Fruit fly (Drosophila melanogaster) whole organism, embryonic: ENCODE results near the gene hook.

Experiments used
- Asciz ChIP-seq: fragments of 200-800 bp; sonication (Bioruptor generic); optimal IDR thresholded peaks from 2 replicates; lab custom pipeline; 2017; ENCODE audit warnings: missing biosample characterization, mild to moderate bottlenecking, missing genetic modification characterization, missing genetic modification reagents
- CG10267 ChIP-seq: fragments of 200-800 bp; sonication (Bioruptor generic); optimal IDR thresholded peaks from 2 replicates; lab custom pipeline; 2018; ENCODE audit warnings: missing biosample characterization, mild to moderate bottlenecking, missing genetic modification characterization, moderate library complexity
- CG11695 ChIP-seq: fragments of 200-800 bp; sonication (Bioruptor generic); IDR thresholded peaks from 3 replicates; pipeline ENCODE4 v1.3.6; 2022; ENCODE audit warnings: missing biosample characterization, missing genetic modification characterization
- CG11723 ChIP-seq: fragments of 200-800 bp; sonication (Bioruptor generic); optimal IDR thresholded peaks from 2 replicates; lab custom pipeline; 2017; ENCODE audit warnings: missing biosample characterization, mild to moderate bottlenecking, missing genetic modification characterization
- CG1529 ChIP-seq: fragments of 200-800 bp; sonication (Bioruptor generic); optimal IDR thresholded peaks from 3 replicates; lab custom pipeline; 2018; ENCODE audit warnings: missing biosample characterization, missing genetic modification characterization
- CG15514 ChIP-seq: fragments of 200-800 bp; sonication (Bioruptor generic); optimal IDR thresholded peaks from 3 replicates; lab custom pipeline; 2017; ENCODE audit warnings: missing biosample characterization, missing genetic modification characterization, mild to moderate bottlenecking, moderate library complexity, missing genetic modification reagents
- CG17361 ChIP-seq: fragments of 200-800 bp; sonication (Bioruptor generic); IDR thresholded peaks from 3 replicates; pipeline ENCODE4 v1.3.6; 2022; ENCODE audit warnings: missing biosample characterization, missing genetic modification characterization
- CG18764 ChIP-seq: fragments of 200-800 bp; sonication (Bioruptor generic); optimal IDR thresholded peaks from 3 replicates; lab custom pipeline; 2016; ENCODE audit warnings: missing biosample characterization, missing genetic modification characterization
- CG30431 ChIP-seq: fragments of 200-800 bp; sonication (Bioruptor generic); optimal IDR thresholded peaks from 2 replicates; lab custom pipeline; 2017; ENCODE audit warnings: missing biosample characterization, missing genetic modification characterization
- CG4854 ChIP-seq: fragments of 200-800 bp; sonication (Bioruptor generic); optimal IDR thresholded peaks from 2 replicates; lab custom pipeline; 2016; ENCODE audit warnings: missing biosample characterization, missing genetic modification characterization, inconsistent platforms
- CG7271 ChIP-seq: fragments of 200-800 bp; sonication (Bioruptor generic); optimal IDR thresholded peaks from 2 replicates; lab custom pipeline; 2018; ENCODE audit warnings: missing biosample characterization, mild to moderate bottlenecking, missing genetic modification characterization, moderate library complexity
- CG8388 ChIP-seq: fragments of 200-800 bp; sonication (Bioruptor generic); optimal IDR thresholded peaks from 2 replicates; lab custom pipeline; 2019; ENCODE audit warnings: missing biosample characterization, mild to moderate bottlenecking, missing genetic modification characterization, moderate library complexity
- CG8765 ChIP-seq: fragments of 200-800 bp; sonication (Bioruptor generic); IDR thresholded peaks from 2 replicates; pipeline ENCODE4 v1.3.6; 2022; ENCODE audit warnings: missing biosample characterization, missing genetic modification characterization
- CG8944 ChIP-seq: fragments of 200-800 bp; sonication (Bioruptor generic); optimal IDR thresholded peaks from 3 replicates; lab custom pipeline; 2016; ENCODE audit warnings: missing biosample characterization, missing genetic modification characterization
- CG9797 ChIP-seq: fragments of 200-800 bp; sonication (Bioruptor generic); optimal IDR thresholded peaks from 3 replicates; lab custom pipeline; 2018; ENCODE audit warnings: missing biosample characterization, mild to moderate bottlenecking, missing genetic modification characterization
- CG9817 ChIP-seq: fragments of 200-800 bp; sonication (Bioruptor generic); optimal IDR thresholded peaks from 2 replicates; lab custom pipeline; 2018; ENCODE audit warnings: missing biosample characterization, mild to moderate bottlenecking, missing genetic modification characterization, moderate library complexity
- CG9932 ChIP-seq: fragments of 200-800 bp; sonication (Bioruptor generic); IDR thresholded peaks from 2 replicates; pipeline ENCODE4 v1.3.6; 2022; ENCODE audit warnings: missing biosample characterization, missing genetic modification characterization
- Dll ChIP-seq: fragments of 200-800 bp; sonication (Bioruptor generic); IDR thresholded peaks from 4 replicates; pipeline ENCODE4 v1.3.6; 2022; ENCODE audit warnings: missing biosample characterization, missing genetic modification characterization; ENCODE audit not compliant: partially characterized antibody
- ERR ChIP-seq: fragments of 200-800 bp; sonication (Bioruptor generic); optimal IDR thresholded peaks from 2 replicates; lab custom pipeline; 2016; ENCODE audit warnings: missing biosample characterization, missing genetic modification characterization
- Fer3 ChIP-seq: fragments of 200-800 bp; sonication (Bioruptor generic); optimal IDR thresholded peaks from 2 replicates; lab custom pipeline; 2018; ENCODE audit warnings: missing biosample characterization, mild to moderate bottlenecking, missing genetic modification characterization, moderate library complexity
- Hr78 ChIP-seq, 2 experiments: fragments of 200-800 bp in 1 of 2; fragments of >200 bp in 1 of 2; sonication (Bioruptor generic) in 1 of 2; optimal IDR thresholded peaks; 2 replicates each; lab custom pipeline; 2017 to 2019; ENCODE audit warnings: missing biosample characterization in 2 of 2, missing genetic modification characterization in 2 of 2, mild to moderate bottlenecking in 1 of 2, moderate library complexity in 1 of 2
- Optix ChIP-seq: fragments of 200-800 bp; sonication (Bioruptor generic); IDR thresholded peaks from 3 replicates; pipeline ENCODE4 v1.3.6; 2022; ENCODE audit warnings: missing biosample characterization, missing genetic modification characterization
- Sox100B ChIP-seq: fragments of 200-800 bp; sonication (Bioruptor generic); optimal IDR thresholded peaks from 3 replicates; lab custom pipeline; 2018; ENCODE audit warnings: missing biosample characterization, mild to moderate bottlenecking, missing genetic modification characterization
- Sox102F ChIP-seq: fragments of 200-800 bp; sonication (Bioruptor generic); optimal IDR thresholded peaks from 2 replicates; lab custom pipeline; 2018; ENCODE audit warnings: missing biosample characterization, mild to moderate bottlenecking, missing genetic modification characterization, moderate library complexity
- Taf1 ChIP-seq: fragments of 200-800 bp; sonication (Bioruptor generic); IDR thresholded peaks from 2 replicates; pipeline ENCODE4 v1.3.6; 2022; ENCODE audit warnings: missing biosample characterization, missing genetic modification characterization
- Xrp1 ChIP-seq: fragments of 200-800 bp; sonication (Bioruptor generic); IDR thresholded peaks from 2 replicates; pipeline ENCODE4 v1.3.6; 2022; ENCODE audit warnings: missing biosample characterization, missing genetic modification characterization
- ab ChIP-seq: fragments of 200-800 bp; sonication (Bioruptor generic); optimal IDR thresholded peaks from 2 replicates; lab custom pipeline; 2016; ENCODE audit warnings: missing biosample characterization, missing genetic modification characterization
- bbx ChIP-seq: fragments of 200-800 bp; sonication (Bioruptor generic); IDR thresholded peaks from 2 replicates; pipeline ENCODE4 v1.3.6; 2022; ENCODE audit warnings: missing biosample characterization, missing genetic modification characterization; ENCODE audit not compliant: partially characterized antibody
- chinmo ChIP-seq: fragments of 200-800 bp; sonication (Bioruptor generic); IDR thresholded peaks from 4 replicates; pipeline ENCODE4 v1.3.6; 2022; ENCODE audit warnings: missing biosample characterization, missing genetic modification characterization; ENCODE audit not compliant: partially characterized antibody
- chn ChIP-seq: fragments of 200-800 bp; sonication (Bioruptor generic); optimal IDR thresholded peaks from 2 replicates; lab custom pipeline; 2016; ENCODE audit warnings: missing biosample characterization, missing genetic modification characterization
- dan ChIP-seq: fragments of 200-800 bp; sonication (Bioruptor generic); IDR thresholded peaks from 2 replicates; pipeline ENCODE4 v1.3.6; 2022; ENCODE audit warnings: missing biosample characterization, missing genetic modification characterization
- dimm ChIP-seq: fragments of 200-800 bp; sonication (Bioruptor generic); IDR thresholded peaks from 2 replicates; pipeline ENCODE4 v1.3.6; 2022; ENCODE audit warnings: missing biosample characterization, missing genetic modification characterization
- fd96Cb ChIP-seq: fragments of 200-800 bp; sonication (Bioruptor generic); optimal IDR thresholded peaks from 2 replicates; lab custom pipeline; 2018; ENCODE audit warnings: missing biosample characterization, mild to moderate bottlenecking, missing genetic modification characterization, moderate library complexity
- gcm ChIP-seq: fragments of 200-800 bp; sonication (Bioruptor generic); optimal IDR thresholded peaks from 2 replicates; lab custom pipeline; 2019; ENCODE audit warnings: missing biosample characterization, mild to moderate bottlenecking, missing genetic modification characterization, moderate library complexity
- gt ChIP-seq: fragments of 200-800 bp; sonication (Bioruptor generic); IDR thresholded peaks from 2 replicates; pipeline ENCODE4 v1.3.6; 2022; ENCODE audit warnings: missing biosample characterization, missing genetic modification characterization
- ken ChIP-seq: fragments of 200-800 bp; sonication (Bioruptor generic); IDR thresholded peaks from 3 replicates; pipeline ENCODE4 v1.3.6; 2022; ENCODE audit warnings: missing biosample characterization, missing genetic modification characterization
- mld ChIP-seq: fragments of 200-800 bp; sonication (Bioruptor generic); IDR thresholded peaks from 3 replicates; pipeline ENCODE4 v1.3.6; 2022; ENCODE audit warnings: missing biosample characterization, missing genetic modification characterization; ENCODE audit not compliant: partially characterized antibody
- org-1 ChIP-seq: fragments of 200-800 bp; sonication (Bioruptor generic); optimal IDR thresholded peaks from 2 replicates; lab custom pipeline; 2017; ENCODE audit warnings: missing biosample characterization, missing genetic modification characterization
- otp ChIP-seq: fragments of 200-800 bp; sonication (Bioruptor generic); IDR thresholded peaks from 3 replicates; pipeline ENCODE4, ENCODE4 v1.3.6; 2022; ENCODE audit warnings: missing biosample characterization, missing genetic modification characterization
- pan ChIP-seq, 4 experiments: fragments of >200 bp in 3 of 4; fragments of 200-800 bp in 1 of 4; sonication (Bioruptor generic) in 1 of 4; optimal IDR thresholded peaks in 3 of 4; IDR thresholded peaks in 1 of 4; 2 replicates each; pipeline versions ENCODE4 v1.3.6 to Lab custom; 2017 to 2022; ENCODE audit warnings: missing biosample characterization in 2 of 4, missing genetic modification characterization in 2 of 4, mixed read lengths in 1 of 4
- psq ChIP-seq: fragments of 200-800 bp; sonication (Bioruptor generic); optimal IDR thresholded peaks from 2 replicates; lab custom pipeline; 2017; ENCODE audit warnings: missing biosample characterization, missing genetic modification characterization
- pzg ChIP-seq: fragments of 200-800 bp; sonication (Bioruptor generic); optimal IDR thresholded peaks from 3 replicates; lab custom pipeline; 2018; ENCODE audit warnings: missing biosample characterization, mild to moderate bottlenecking, missing genetic modification characterization, moderate library complexity
- rib ChIP-seq: fragments of 200-800 bp; sonication (Bioruptor generic); IDR thresholded peaks from 2 replicates; pipeline ENCODE4 v1.3.6; 2022; ENCODE audit warnings: missing biosample characterization, missing genetic modification characterization
- seq ChIP-seq: fragments of 200-800 bp; sonication (Bioruptor generic); IDR thresholded peaks from 2 replicates; pipeline ENCODE4 v1.3.6; 2022; ENCODE audit warnings: missing biosample characterization, missing genetic modification characterization
- sr ChIP-seq: fragments of 200-800 bp; sonication (Bioruptor generic); IDR thresholded peaks from 3 replicates; pipeline ENCODE4 v1.3.6; 2022; ENCODE audit warnings: missing biosample characterization, missing genetic modification characterization
- tgo ChIP-seq: fragments of 200-800 bp; sonication (Bioruptor generic); IDR thresholded peaks from 3 replicates; pipeline ENCODE4 v1.3.6; 2022; ENCODE audit warnings: missing biosample characterization, missing genetic modification characterization
- trem ChIP-seq: fragments of 200-800 bp; optimal IDR thresholded peaks from 3 replicates; lab custom pipeline; 2019; ENCODE audit warnings: missing biosample characterization, mild to moderate bottlenecking, missing genetic modification characterization, moderate library complexity
- vvl ChIP-seq: fragments of 200-800 bp; sonication (Bioruptor generic); IDR thresholded peaks from 2 replicates; pipeline ENCODE4 v1.3.6; 2022; ENCODE audit warnings: missing biosample characterization, missing genetic modification characterization
- zen2 ChIP-seq: fragments of 200-800 bp; sonication (Bioruptor generic); IDR thresholded peaks from 3 replicates; pipeline ENCODE4 v1.3.6; 2022; ENCODE audit warnings: missing biosample characterization, missing genetic modification characterization; ENCODE audit not compliant: partially characterized antibody
- zf30C ChIP-seq: fragments of 200-800 bp; sonication (Bioruptor generic); optimal IDR thresholded peaks from 3 replicates; lab custom pipeline; 2018; ENCODE audit warnings: missing biosample characterization, mild to moderate bottlenecking, missing genetic modification characterization

hook gene

dm6 chr2L:19048912-19049311 is 15.6 kb upstream of the hook start, which contains the start of gene CG10470:
Gene CG10470 (plus strand): TSS chr2L:19049076.
- TF ChIP-seq CG9797 (GFP tag; lab: Kevin White, UChicago) (no peak), CG1529 (GFP tag; lab: Kevin White, UChicago) (no peak), pzg (GFP tag; lab: Kevin White, UChicago) (peak; percentile 46), bbx (GFP tag; lab: Robert Waterston, UW) (peak; percentile 88), CG18764 (no peak), dan (GFP tag; lab: Robert Waterston, UW) (no peak), CG10267 (peak; percentile 69), Fer3 (tag; lab: Kevin White, UChicago) (peak; percentile 28), CG11723 (no peak), Asciz (no peak), zen2 (GFP tag; lab: Robert Waterston, UW) (peak; percentile 70; the same call in 2 of the 3 replicates), Optix (GFP tag; lab: Robert Waterston, UW) (no peak), CG9932 (GFP tag; lab: Robert Waterston, UW) (no peak), Xrp1 (GFP tag; lab: Robert Waterston, UW) (0 out of 2 replicates have a peak, but pooled peaks have one; percentile 45), otp (GFP tag; lab: Robert Waterston, UW) (no peak), ERR (GFP tag; lab: Kevin White, UChicago) (no peak), CG9817 (tag; lab: Kevin White, UChicago) (no peak), Sox100B (no peak), ab (GFP tag; lab: Kevin White, UChicago) (no peak), CG7271 (tag; lab: Kevin White, UChicago) (no peak), Dll (GFP tag; lab: Robert Waterston, UW) (peak; percentile 83), CG11695 (no peak), gt (GFP tag; lab: Robert Waterston, UW) (no peak), vvl (GFP tag; lab: Robert Waterston, UW) (peak; percentile 53; the same call in 1 of the 2 replicates), ken (GFP tag; lab: Robert Waterston, UW) (no peak), fd96Cb (tag; lab: Kevin White, UChicago) (no peak), chn (GFP tag; lab: Kevin White, UChicago) (no peak), Hr78 (GFP tag; optimal IDR thresholded peaks at IDR 0.05; lab: Kevin White, UChicago) (no peak), rib (GFP tag; lab: Robert Waterston, UW) (no peak), trem (no peak), mld (peak; percentile 11; the same call in 1 of the 3 replicates), dimm (GFP tag; lab: Robert Waterston, UW) (no peak), CG8388 (GFP tag; lab: Kevin White, UChicago) (peak; percentile 28), Taf1 (GFP tag; lab: Robert Waterston, UW) (no peak), pan (optimal IDR thresholded peaks at IDR 0.05; lab: Kevin White, UChicago) (no peak), pan (GFP tag; optimal IDR thresholded peaks at IDR 0.05 in 1 of 2, IDR thresholded peaks at IDR 0.05 in 1 of 2) (no peak), CG4854 (GFP tag; lab: Kevin White, UChicago) (no peak), psq (no peak), chinmo (peak; percentile 84; the same call in 2 of the 4 replicates), Sox102F (GFP tag; lab: Kevin White, UChicago) (peak; percentile 18), tgo (GFP tag; lab: Robert Waterston, UW) (no peak), org-1 (no peak), CG15514 (GFP tag; lab: Kevin White, UChicago) (peak; percentile 24), zf30C (GFP tag; lab: Kevin White, UChicago) (peak; percentile 20), gcm (peak; percentile 9), CG30431 (GFP tag; lab: Kevin White, UChicago) (no peak), seq (GFP tag; lab: Robert Waterston, UW) (no peak), CG8944 (GFP tag; lab: Kevin White, UChicago) (no peak), CG8765 (GFP tag; lab: Robert Waterston, UW) (no peak), CG17361 (GFP tag; lab: Robert Waterston, UW) (peak; percentile 41; the same call in 2 of the 3 replicates), sr (no peak)
